Worm (Caenorhabditis elegans) whole organism, young adult: ENCODE measurements around the gene D1054.19.
A peak's percentile ranks its signal among the peaks of the same experiment; 100 is the strongest.

Experiments used
- B0035.1 ChIP-seq: sonication (generic microtip); optimal IDR thresholded peaks from 2 replicates; lab custom pipeline; 2016; ENCODE audit warnings: missing genetic modification characterization, mild to moderate bottlenecking, missing compliant biosample characterization, missing genotype, missing genetic modification reagents
- B0261.1 ChIP-seq: sonication (generic microtip); optimal IDR thresholded peaks from 2 replicates; lab custom pipeline; 2016; ENCODE audit warnings: mild to moderate bottlenecking, missing genetic modification characterization, moderate library complexity, missing compliant biosample characterization
- F23B12.7 ChIP-seq: sonication (generic microtip); optimal IDR thresholded peaks from 2 replicates; lab custom pipeline; 2017; ENCODE audit warnings: missing genetic modification characterization, mild to moderate bottlenecking, missing compliant biosample characterization, antibody characterized with exemption, moderate library complexity; ENCODE audit not compliant: insufficient read depth
- F33H1.4 ChIP-seq: fragments of 200-800 bp; sonication (Bioruptor generic); IDR thresholded peaks from 2 replicates; pipeline ENCODE4 v1.3.6; 2022; ENCODE audit warnings: missing genetic modification reagents, missing genetic modification characterization, missing compliant biosample characterization
- F39B2.1 ChIP-seq: fragments of 200-800 bp; sonication (Bioruptor generic); IDR thresholded peaks from 2 replicates; pipeline ENCODE4 v1.3.6; 2022; ENCODE audit warnings: missing genetic modification reagents, missing genetic modification characterization, missing compliant biosample characterization
- F49E8.2 ChIP-seq: sonication (generic microtip); optimal IDR thresholded peaks from 3 replicates; lab custom pipeline; 2017; ENCODE audit warnings: missing genetic modification characterization, mild to moderate bottlenecking, missing compliant biosample characterization, antibody characterized with exemption, moderate library complexity; ENCODE audit not compliant: insufficient read depth
- Y53F4B.3 ChIP-seq: fragments of 200-800 bp; sonication (Bioruptor generic); IDR thresholded peaks from 2 replicates; pipeline ENCODE4 v1.3.6; 2022; ENCODE audit warnings: missing genetic modification reagents, missing genetic modification characterization, missing compliant biosample characterization
- Y53G8AR.9 ChIP-seq: fragments of 200-800 bp; sonication (Bioruptor generic); conservative IDR thresholded peaks from 2 replicates; pipeline ENCODE4 v1.3.6; 2022; ENCODE audit warnings: missing genetic modification reagents, missing genetic modification characterization, missing compliant biosample characterization
- Y56A3A.18 ChIP-seq: fragments of 200-800 bp; sonication (Bioruptor generic); IDR thresholded peaks from 2 replicates; pipeline ENCODE4 v1.3.6; 2022; ENCODE audit warnings: missing genetic modification reagents, missing genetic modification characterization, missing compliant biosample characterization
- Y79H2A.3 ChIP-seq: fragments of 200-800 bp; sonication (Bioruptor generic); conservative IDR thresholded peaks from 2 replicates; pipeline ENCODE4 v1.3.6; 2022; ENCODE audit warnings: missing genetic modification reagents, missing genetic modification characterization, missing compliant biosample characterization
- atf-7 ChIP-seq: sonication (generic microtip); optimal IDR thresholded peaks from 2 replicates; lab custom pipeline; 2017; ENCODE audit warnings: mild to moderate bottlenecking, missing genetic modification characterization, missing compliant biosample characterization
- athp-1 ChIP-seq: sonication (generic microtip); optimal IDR thresholded peaks from 2 replicates; lab custom pipeline; 2017; ENCODE audit warnings: mild to moderate bottlenecking, missing genetic modification characterization, missing compliant biosample characterization
- ccch-3 ChIP-seq: fragments of 200-800 bp; sonication (Bioruptor generic); optimal IDR thresholded peaks from 2 replicates; lab custom pipeline; 2018; ENCODE audit warnings: mild to moderate bottlenecking, missing genetic modification characterization, missing compliant biosample characterization
- ceh-79 ChIP-seq: sonication (generic microtip); optimal IDR thresholded peaks from 2 replicates; lab custom pipeline; 2017; ENCODE audit warnings: mild to moderate bottlenecking, missing genetic modification characterization, missing compliant biosample characterization
- chd-7 ChIP-seq: sonication (generic microtip); optimal IDR thresholded peaks from 2 replicates; lab custom pipeline; 2016; ENCODE audit warnings: mild to moderate bottlenecking, missing genetic modification characterization, moderate library complexity, missing compliant biosample characterization
- dox-1 ChIP-seq: fragments of 200-800 bp; sonication (Bioruptor generic); IDR thresholded peaks from 2 replicates; pipeline ENCODE4 v1.3.6; 2022; ENCODE audit warnings: missing genetic modification reagents, missing genetic modification characterization, missing compliant biosample characterization
- dpl-1 ChIP-seq: fragments of 150-350 bp; optimal IDR thresholded peaks from 2 replicates; lab custom pipeline; 2014; ENCODE audit warnings: missing biosample characterization, missing genetic modification reagents, missing genetic modification characterization
- egl-44 ChIP-seq: fragments of 200-800 bp; sonication (Bioruptor generic); IDR thresholded peaks from 2 replicates; pipeline ENCODE4 v1.3.6; 2022; ENCODE audit warnings: missing genetic modification reagents, missing genetic modification characterization, missing compliant biosample characterization
- egrh-3 ChIP-seq: fragments of 200-800 bp; sonication (Bioruptor generic); IDR thresholded peaks from 2 replicates; pipeline ENCODE4 v1.3.6; 2022; ENCODE audit warnings: missing genetic modification reagents, missing genetic modification characterization, missing compliant biosample characterization
- ets-4 ChIP-seq: fragments of 200-800 bp; sonication (Bioruptor generic); optimal IDR thresholded peaks from 2 replicates; lab custom pipeline; 2018; ENCODE audit warnings: mild to moderate bottlenecking, missing genetic modification characterization, missing compliant biosample characterization
- fkh-3 ChIP-seq: sonication (generic microtip); optimal IDR thresholded peaks from 2 replicates; lab custom pipeline; 2016; ENCODE audit warnings: mild to moderate bottlenecking, missing genetic modification characterization, missing compliant biosample characterization
- hlh-12 ChIP-seq: sonication (generic microtip); optimal IDR thresholded peaks from 2 replicates; lab custom pipeline; 2016; ENCODE audit warnings: missing genetic modification characterization, missing compliant biosample characterization
- hmg-20 ChIP-seq: fragments of 200-800 bp; sonication (Bioruptor generic); IDR thresholded peaks from 2 replicates; pipeline ENCODE4 v1.3.6; 2022; ENCODE audit warnings: missing genetic modification reagents, missing genetic modification characterization, missing compliant biosample characterization
- hsf-1 ChIP-seq: fragments of 200-800 bp; sonication (Bioruptor generic); IDR thresholded peaks from 2 replicates; pipeline ENCODE4 v1.3.6; 2022; ENCODE audit warnings: missing genetic modification reagents, missing genetic modification characterization, missing compliant biosample characterization
- lin-35 ChIP-seq, 3 experiments: fragments of 150-350 bp in 2 of 3; sonication (generic microtip) in 1 of 3; optimal IDR thresholded peaks; 2 replicates each; lab custom pipeline; 2014 to 2018; ENCODE audit warnings: missing biosample characterization in 3 of 3, missing genetic modification characterization in 3 of 3, missing genetic modification reagents in 3 of 3
- lin-40 ChIP-seq: sonication (generic microtip); optimal IDR thresholded peaks from 2 replicates; lab custom pipeline; 2016; ENCODE audit warnings: missing genetic modification characterization, mild to moderate bottlenecking, missing compliant biosample characterization, missing genotype, missing genetic modification reagents
- lin-54 ChIP-seq: fragments of 200-800 bp; sonication (Bioruptor generic); optimal IDR thresholded peaks from 2 replicates; lab custom pipeline; 2018; ENCODE audit warnings: mild to moderate bottlenecking, missing genetic modification characterization, missing compliant biosample characterization
- lir-1 ChIP-seq: fragments of 200-800 bp; sonication (Bioruptor generic); conservative IDR thresholded peaks from 2 replicates; pipeline ENCODE4 v1.3.6; 2022; ENCODE audit warnings: missing genetic modification reagents, missing genetic modification characterization, missing compliant biosample characterization
- lsy-27 ChIP-seq: sonication (generic microtip); optimal IDR thresholded peaks from 2 replicates; lab custom pipeline; 2017; ENCODE audit warnings: missing genetic modification characterization, mild to moderate bottlenecking, missing compliant biosample characterization, antibody characterized with exemption, missing genotype, borderline replicate concordance; ENCODE audit not compliant: insufficient read depth
- madf-3 ChIP-seq: fragments of 200-800 bp; sonication (Bioruptor generic); IDR thresholded peaks from 2 replicates; pipeline ENCODE4 v1.3.6; 2022; ENCODE audit warnings: missing genetic modification reagents, missing genetic modification characterization, missing compliant biosample characterization
- madf-6 ChIP-seq: fragments of 200-800 bp; sonication (Bioruptor generic); IDR thresholded peaks from 2 replicates; pipeline ENCODE4 v1.3.6; 2022; ENCODE audit warnings: missing genetic modification reagents, missing genetic modification characterization, missing compliant biosample characterization
- madf-8 ChIP-seq: fragments of 200-800 bp; sonication (Bioruptor generic); conservative IDR thresholded peaks from 2 replicates; pipeline ENCODE4 v1.3.6; 2022; ENCODE audit warnings: missing genetic modification reagents, missing genetic modification characterization, missing compliant biosample characterization
- nfya-1 ChIP-seq: sonication (generic microtip); optimal IDR thresholded peaks from 2 replicates; lab custom pipeline; 2017; ENCODE audit warnings: antibody characterized with exemption, missing compliant biosample characterization, missing genetic modification characterization, borderline replicate concordance; ENCODE audit not compliant: insufficient read depth
- nfyb-1 ChIP-seq: fragments of 200-800 bp; sonication (Bioruptor generic); IDR thresholded peaks from 2 replicates; pipeline ENCODE4 v1.3.6; 2022; ENCODE audit warnings: missing genetic modification reagents, missing genetic modification characterization, missing compliant biosample characterization
- nhr-179 ChIP-seq: sonication (generic microtip); optimal IDR thresholded peaks from 2 replicates; lab custom pipeline; 2016; ENCODE audit warnings: mild to moderate bottlenecking, missing genetic modification characterization, missing compliant biosample characterization
- nhr-80 ChIP-seq: sonication (generic microtip); optimal IDR thresholded peaks from 2 replicates; lab custom pipeline; 2016; ENCODE audit warnings: missing genetic modification characterization, missing compliant biosample characterization
- rec-8 ChIP-seq, 2 experiments: sonication (generic microtip); optimal IDR thresholded peaks; 2 replicates each; lab custom pipeline; 2016; ENCODE audit warnings: mild to moderate bottlenecking in 2 of 2, missing genetic modification characterization in 2 of 2, missing genetic modification reagents in 2 of 2, missing genotype in 2 of 2, missing biosample characterization in 1 of 2, missing compliant biosample characterization in 1 of 2, moderate library complexity in 1 of 2
- rpc-1 ChIP-seq, 2 experiments: fragments of 150-350 bp in 1 of 2; sonication (generic microtip) in 1 of 2; optimal IDR thresholded peaks; 2 replicates each; lab custom pipeline; 2014 to 2018; ENCODE audit warnings: missing biosample characterization in 1 of 2, missing genetic modification characterization in 1 of 2, missing genetic modification reagents in 1 of 2, missing genotype in 1 of 2
- snpc-1.1 ChIP-seq: sonication (generic microtip); optimal IDR thresholded peaks from 2 replicates; lab custom pipeline; 2017; ENCODE audit warnings: missing genetic modification characterization, mild to moderate bottlenecking, missing compliant biosample characterization, antibody characterized with exemption, moderate library complexity, missing genotype, missing genetic modification reagents; ENCODE audit not compliant: insufficient read depth
- sptf-2 ChIP-seq: fragments of 200-800 bp; sonication (Bioruptor generic); optimal IDR thresholded peaks from 2 replicates; lab custom pipeline; 2018; ENCODE audit warnings: mild to moderate bottlenecking, missing genetic modification characterization, missing compliant biosample characterization
- tlf-1 ChIP-seq: fragments of 200-800 bp; sonication (Bioruptor generic); optimal IDR thresholded peaks from 2 replicates; lab custom pipeline; 2018; ENCODE audit warnings: mild to moderate bottlenecking, missing genetic modification characterization, missing compliant biosample characterization
- unc-62 ChIP-seq: fragments of 150-350 bp; optimal IDR thresholded peaks from 2 replicates; lab custom pipeline; 2014; ENCODE audit warnings: missing biosample characterization, missing genetic modification reagents, missing genetic modification characterization
- xnd-1 ChIP-seq: sonication (generic microtip); optimal IDR thresholded peaks from 2 replicates; lab custom pipeline; 2016; ENCODE audit warnings: missing genotype, missing genetic modification reagents, missing genetic modification characterization, missing compliant biosample characterization
- zfh-2 ChIP-seq: fragments of 200-800 bp; sonication (Bioruptor generic); conservative IDR thresholded peaks from 2 replicates; pipeline ENCODE4 v1.3.6; 2022; ENCODE audit warnings: missing genetic modification reagents, missing genetic modification characterization, missing compliant biosample characterization
- ztf-3 ChIP-seq: fragments of 200-800 bp; sonication (Bioruptor generic); optimal IDR thresholded peaks from 2 replicates; lab custom pipeline; 2018; ENCODE audit warnings: mild to moderate bottlenecking, missing genetic modification characterization, missing compliant biosample characterization

Gene D1054.19

ce11 chrV:10771390-10771789, 24.2 kb upstream of the D1054.19 start, which contains the start of gene D1054.3 (continued):
- TF ChIP-seq Y53F4B.3 (GFP tag; lab: Robert Waterston, UW) = no peak
- TF ChIP-seq madf-3 (GFP tag; lab: Robert Waterston, UW) = peak; percentile 74; the same call in 1 of the 2 replicates
- no peak for TF ChIP-seq lsy-27 (tag; lab: Kevin White, UChicago)
- no peak for TF ChIP-seq rpc-1 (optimal IDR thresholded peaks at IDR 0.05; lab: Kevin White, UChicago)
- TF ChIP-seq rpc-1 (tag; optimal IDR thresholded peaks at IDR 0.05; lab: Kevin White, UChicago) = no peak
- TF ChIP-seq hsf-1 (GFP tag; lab: Robert Waterston, UW) = peak; percentile 51; the same call in 1 of the 2 replicates
- TF ChIP-seq sptf-2 (GFP tag; lab: Kevin White, UChicago) = no peak
- no peak for TF ChIP-seq unc-62 (GFP tag; lab: Kevin White, UChicago)
- TF ChIP-seq ets-4 (GFP tag; lab: Kevin White, UChicago) = no peak
- no peak for TF ChIP-seq ztf-3 (GFP tag; lab: Kevin White, UChicago)
- no peak for TF ChIP-seq atf-7 (tag; lab: Kevin White, UChicago)
- TF ChIP-seq lir-1 (GFP tag; lab: Robert Waterston, UW) = no peak
- no peak for TF ChIP-seq chd-7
- no peak for TF ChIP-seq tlf-1
- TF ChIP-seq snpc-1.1 (tag; lab: Kevin White, UChicago) = no peak
- TF ChIP-seq dpl-1 = no peak
- TF ChIP-seq Y79H2A.3 (GFP tag; lab: Robert Waterston, UW) = 0 out of 2 replicates have a peak, but pooled peaks have one; percentile 43
- TF ChIP-seq athp-1 = no peak
- TF ChIP-seq xnd-1 (tag; lab: Kevin White, UChicago) = no peak
- no peak for TF ChIP-seq F49E8.2
- no peak for TF ChIP-seq zfh-2
- no peak for TF ChIP-seq madf-8
- 0 out of 2 replicates have a peak, but pooled peaks have one; percentile 41 for TF ChIP-seq nfyb-1 (GFP tag; lab: Robert Waterston, UW)
- TF ChIP-seq B0261.1 (tag; lab: Kevin White, UChicago) = no peak
- TF ChIP-seq F23B12.7 (tag; lab: Kevin White, UChicago) = no peak
- no peak for TF ChIP-seq fkh-3 (tag; lab: Kevin White, UChicago)
- TF ChIP-seq nhr-179 (tag; lab: Kevin White, UChicago) = no peak
- TF ChIP-seq rec-8 (tag; optimal IDR thresholded peaks at IDR 0.05; lab: Kevin White, UChicago) = no peak
- no peak for TF ChIP-seq Y56A3A.18 (GFP tag; lab: Robert Waterston, UW)
- no peak for TF ChIP-seq B0035.1 (tag; lab: Kevin White, UChicago)
- TF ChIP-seq lin-40 (tag; lab: Kevin White, UChicago) = no peak
- TF ChIP-seq hmg-20 (GFP tag; lab: Robert Waterston, UW) = no peak
- no peak for TF ChIP-seq egl-44 (GFP tag; lab: Robert Waterston, UW)
- no peak for TF ChIP-seq nfya-1 (tag; lab: Kevin White, UChicago)
- no peak for TF ChIP-seq egrh-3 (GFP tag; lab: Robert Waterston, UW)
- no peak for TF ChIP-seq lin-35 (GFP tag; optimal IDR thresholded peaks at IDR 0.05; lab: Kevin White, UChicago)
- TF ChIP-seq ccch-3 (GFP tag; lab: Kevin White, UChicago) = no peak
- TF ChIP-seq F39B2.1 (GFP tag; lab: Robert Waterston, UW) = 0 out of 2 replicates have a peak, but pooled peaks have one; percentile 50
- TF ChIP-seq F33H1.4 (GFP tag; lab: Robert Waterston, UW) = no peak
- TF ChIP-seq ceh-79 = no peak
- peak; percentile 5 for TF ChIP-seq lin-54 (GFP tag; lab: Kevin White, UChicago)
- peak; percentile 49; the same call in 1 of the 2 replicates for TF ChIP-seq madf-6 (GFP tag; lab: Robert Waterston, UW)
- TF ChIP-seq hlh-12 (tag; lab: Kevin White, UChicago) = no peak
- TF ChIP-seq dox-1 (GFP tag; lab: Robert Waterston, UW) = no peak
- 0 out of 2 replicates have a peak, but pooled peaks have one; percentile 63 for TF ChIP-seq Y53G8AR.9 (GFP tag; lab: Robert Waterston, UW)
- no peak for TF ChIP-seq nhr-80 (tag; lab: Kevin White, UChicago)
